Fruit fly (Drosophila melanogaster): ENCODE results near the gene meru.

The meru gene

dm6 chr3L:15826347-15826984 lies 17.4 kb downstream of the meru start, which contains the start of the genes DCP2 and dbo (continued):
- TF ChIP-seq tll (GFP tag; optimal IDR thresholded peaks at IDR 0.05), result no peak
- TF ChIP-seq Adf1 (GFP tag; IDR thresholded peaks at IDR 0.05), result no peak
- peak; percentile 20; the same call in 1 of the 2 replicates for TF ChIP-seq MBD-R2 (GFP tag; IDR thresholded peaks at IDR 0.05)
- peak; percentile 60 for TF ChIP-seq esg (GFP tag; conservative IDR thresholded peaks at IDR 0.05)
- TF ChIP-seq repo (GFP tag; optimal IDR thresholded peaks at IDR 0.05), result no peak
- TF ChIP-seq CG3847 (GFP tag; IDR thresholded peaks at IDR 0.05), result peak; percentile 73
- peak; percentile 19 for TF ChIP-seq pfk (GFP tag; optimal IDR thresholded peaks at IDR 0.05)
- no peak for TF ChIP-seq CG6683 (GFP tag; optimal IDR thresholded peaks at IDR 0.05)
- no peak for TF ChIP-seq wdn (GFP tag; IDR thresholded peaks at IDR 0.05)
- no peak for TF ChIP-seq Hey (tag; optimal IDR thresholded peaks at IDR 0.05)
- TF ChIP-seq Atf3 (GFP tag; optimal IDR thresholded peaks at IDR 0.05), result no peak
- TF ChIP-seq en (GFP tag; optimal IDR thresholded peaks at IDR 0.05), result no peak
- no peak for TF ChIP-seq HmgD (GFP tag; optimal IDR thresholded peaks at IDR 0.05)
- TF ChIP-seq CG9727 (GFP tag; optimal IDR thresholded peaks at IDR 0.05), result peak; percentile 41
- TF ChIP-seq seq (GFP tag; IDR thresholded peaks at IDR 0.05), result peak; percentile 44; the same call in 1 of the 2 replicates
- TF ChIP-seq sima (GFP tag; optimal IDR thresholded peaks at IDR 0.05), result no peak
- TF ChIP-seq kah (GFP tag; optimal IDR thresholded peaks at IDR 0.05), result no peak
- no peak for TF ChIP-seq BtbVII (GFP tag; optimal IDR thresholded peaks at IDR 0.05)
- no peak for TF ChIP-seq CG12236 (GFP tag; optimal IDR thresholded peaks at IDR 0.05)
- peak; percentile 69 for TF ChIP-seq CG11504 (tag; optimal IDR thresholded peaks at IDR 0.05)
- TF ChIP-seq gcm (GFP tag; optimal IDR thresholded peaks at IDR 0.05), result peak; percentile 22
- TF ChIP-seq CG9215 (GFP tag; IDR thresholded peaks at IDR 0.05), result peak; percentile 73
- TF ChIP-seq ewg (GFP tag; optimal IDR thresholded peaks at IDR 0.05), result peak; percentile 4
- no peak for TF ChIP-seq Aef1 (GFP tag; IDR thresholded peaks at IDR 0.05)
- no peak for TF ChIP-seq eyg (GFP tag; optimal IDR thresholded peaks at IDR 0.05)
- TF ChIP-seq hb (GFP tag; IDR thresholded peaks at IDR 0.05; ENCODE audit: partially characterized antibody), result peak; percentile 75
- peak; percentile 75; the same call in 2 of the 3 replicates for TF ChIP-seq HLH4C (GFP tag; IDR thresholded peaks at IDR 0.05; ENCODE audit: partially characterized antibody)
- peak; percentile 52 for TF ChIP-seq CG13775 (GFP tag; optimal IDR thresholded peaks at IDR 0.05)
- TF ChIP-seq Dad (GFP tag; optimal IDR thresholded peaks at IDR 0.05), result peak; percentile 27
- peak; percentile 23 for TF ChIP-seq pum (GFP tag; optimal IDR thresholded peaks at IDR 0.05)
- no peak for TF ChIP-seq Nf-YB (GFP tag; optimal IDR thresholded peaks at IDR 0.05)
- peak; percentile 13 for TF ChIP-seq Myb (GFP tag; optimal IDR thresholded peaks at IDR 0.05)
- no peak for TF ChIP-seq slou (GFP tag; optimal IDR thresholded peaks at IDR 0.05)
- no peak for TF ChIP-seq jing (GFP tag; optimal IDR thresholded peaks at IDR 0.05)
- TF ChIP-seq CG15479 (GFP tag; optimal IDR thresholded peaks at IDR 0.05), result no peak
- peak; percentile 58 for TF ChIP-seq CG12104 (GFP tag; optimal IDR thresholded peaks at IDR 0.05)
- TF ChIP-seq CG34422 (GFP tag; IDR thresholded peaks at IDR 0.05), result no peak
- TF ChIP-seq Chrac-16 (GFP tag; optimal IDR thresholded peaks at IDR 0.05), result peak; percentile 64
- peak; percentile 82 for TF ChIP-seq Doc3 (GFP tag; IDR thresholded peaks at IDR 0.05; ENCODE audit: partially characterized antibody)
- peak; percentile 5 for TF ChIP-seq mirr (GFP tag; optimal IDR thresholded peaks at IDR 0.05)
- peak; percentile 43; the same call in 1 of the 2 replicates for TF ChIP-seq Rx (GFP tag; IDR thresholded peaks at IDR 0.05)
- peak; percentile 64 for TF ChIP-seq CG18599 (GFP tag; optimal IDR thresholded peaks at IDR 0.05)
- no peak for TF ChIP-seq CG33213 (GFP tag; optimal IDR thresholded peaks at IDR 0.05)
- TF ChIP-seq sug (tag; optimal IDR thresholded peaks at IDR 0.05), result peak; percentile 72
- no peak for TF ChIP-seq fru (optimal IDR thresholded peaks at IDR 0.05)
- peak; percentile 66 for TF ChIP-seq Nf-YC (tag; optimal IDR thresholded peaks at IDR 0.05)
- no peak for TF ChIP-seq Mes4 (GFP tag; optimal IDR thresholded peaks at IDR 0.05)
- TF ChIP-seq CG14441 (GFP tag; IDR thresholded peaks at IDR 0.05), result peak; percentile 64
- TF ChIP-seq CG17568 (GFP tag; optimal IDR thresholded peaks at IDR 0.05), result no peak
- peak; percentile 74 for TF ChIP-seq zfh2 (GFP tag; optimal IDR thresholded peaks at IDR 0.05)
- TF ChIP-seq CG9932 (GFP tag; IDR thresholded peaks at IDR 0.05), result peak; percentile 91

All from whole organism, embryonic.